Worm (Caenorhabditis elegans): ENCODE data around the gene F46F5.5.

Gene F46F5.5

ce11 chrII:848519-848918, 35.7 kb upstream of the F46F5.5 start, which contains the start of the genes acdh-9 and F28A10.13 (continued):
- TF ChIP-seq nhr-102 (tag; optimal IDR thresholded peaks at IDR 0.05), result no peak
- no peak for TF ChIP-seq lir-3 (tag; optimal IDR thresholded peaks at IDR 0.05)
- TF ChIP-seq ceh-28 (tag; optimal IDR thresholded peaks at IDR 0.05), result no peak
- peak; percentile 89 for TF ChIP-seq hlh-11 (tag; optimal IDR thresholded peaks at IDR 0.05)
- TF ChIP-seq mep-1 (tag; optimal IDR thresholded peaks at IDR 0.05), result peak; percentile 84
- TF ChIP-seq ceh-20 (GFP tag; IDR thresholded peaks at IDR 0.05), result 0 out of 2 replicates have a peak, but pooled peaks have one; percentile 15
- TF ChIP-seq dmd-6 (GFP tag; IDR thresholded peaks at IDR 0.05), result peak; percentile 83
- no peak for TF ChIP-seq unc-39 (tag; optimal IDR thresholded peaks at IDR 0.05)
- peak; percentile 88 for TF ChIP-seq dve-1 (tag; optimal IDR thresholded peaks at IDR 0.05; ENCODE audit: insufficient read depth)
- 0 out of 2 replicates have a peak, but pooled peaks have one; percentile 18 for TF ChIP-seq php-3 (GFP tag; IDR thresholded peaks at IDR 0.05)
- no peak for TF ChIP-seq pha-4 (GFP tag; IDR thresholded peaks at IDR 0.05)
- TF ChIP-seq pha-4 (tag; optimal IDR thresholded peaks at IDR 0.05), result peak; percentile 57
- TF ChIP-seq ces-1 (GFP tag; optimal IDR thresholded peaks at IDR 0.05), result no peak
- TF ChIP-seq nhr-77 (tag; optimal IDR thresholded peaks at IDR 0.05), result peak; percentile 36
- TF ChIP-seq daf-16 (GFP tag; optimal IDR thresholded peaks at IDR 0.05), result no peak
- peak; percentile 73 for TF ChIP-seq daf-16 (tag; optimal IDR thresholded peaks at IDR 0.05)
- TF ChIP-seq ama-1 (optimal IDR thresholded peaks at IDR 0.05), result peak; percentile 46
- TF ChIP-seq nhr-10 (tag; optimal IDR thresholded peaks at IDR 0.05), result peak; percentile 85

- TF ChIP-seq mxl-3 (GFP tag; optimal IDR thresholded peaks at IDR 0.05) (no peak), hlh-11 (tag; optimal IDR thresholded peaks at IDR 0.05) (no peak), dve-1 (tag; optimal IDR thresholded peaks at IDR 0.05; ENCODE audit: insufficient read depth) (no peak), ceh-32 (tag; optimal IDR thresholded peaks at IDR 0.05; ENCODE audit: poor library complexity) (no peak), ZK546.5 (tag; optimal IDR thresholded peaks at IDR 0.05) (no peak), ZK337.2 (GFP tag; IDR thresholded peaks at IDR 0.05) (no peak), hif-1 (tag; optimal IDR thresholded peaks at IDR 0.05) (no peak), ceh-62 (tag; optimal IDR thresholded peaks at IDR 0.05) (no peak), skn-1 (tag; optimal IDR thresholded peaks at IDR 0.05) (no peak), ceh-44 (GFP tag; IDR thresholded peaks at IDR 0.05) (no peak), lsy-2 (tag; optimal IDR thresholded peaks at IDR 0.05) (no peak)
Measured at ce11 chrII:845618-846017, 32.8 kb upstream of the F46F5.5 start, which contains the start of gene F28A10.7. TSS of gene F28A10.7 (minus strand) at chrII:845718.

ce11 chrII:843971-844370, 31.2 kb upstream of the F46F5.5 start, which contains the start of gene F28A10.4:
TSS of gene F28A10.4 (plus strand) at chrII:844271.
- TF ChIP-seq mxl-3 (GFP tag; optimal IDR thresholded peaks at IDR 0.05), result no peak
- TF ChIP-seq mdt-29 (GFP tag; IDR thresholded peaks at IDR 0.05), result no peak
- TF ChIP-seq ceh-20 (GFP tag; IDR thresholded peaks at IDR 0.05), result no peak
- TF ChIP-seq spr-1 (tag; optimal IDR thresholded peaks at IDR 0.05), result no peak
- no peak for TF ChIP-seq ZK337.2 (GFP tag; IDR thresholded peaks at IDR 0.05)

ce11 chrII:840131-840530, 27.3 kb upstream of the F46F5.5 start, which contains the start of gene clc-33:
TSS of gene clc-33 (plus strand) at chrII:840431.
- TF ChIP-seq rbr-2 (tag; optimal IDR thresholded peaks at IDR 0.05), result no peak
- no peak for TF ChIP-seq spr-1 (tag; optimal IDR thresholded peaks at IDR 0.05)
- no peak for TF ChIP-seq F44E2.7 (GFP tag; IDR thresholded peaks at IDR 0.05)
- TF ChIP-seq zip-2 (tag; optimal IDR thresholded peaks at IDR 0.05), result no peak
- no peak for TF ChIP-seq nhr-10 (tag; optimal IDR thresholded peaks at IDR 0.05)
- TF ChIP-seq aly-2 (tag; optimal IDR thresholded peaks at IDR 0.05), result no peak
- no peak for TF ChIP-seq tra-1 (GFP tag; IDR thresholded peaks at IDR 0.05)

ce11 chrII:838414-838813, 25.6 kb upstream of the F46F5.5 start, which contains the start of gene F28A10.8:
TSS of gene F28A10.8 (minus strand) at chrII:838514.
- TF ChIP-seq nhr-102 (tag; optimal IDR thresholded peaks at IDR 0.05) (no peak), nhr-28 (tag; optimal IDR thresholded peaks at IDR 0.05) (no peak), R02D3.7 (tag; optimal IDR thresholded peaks at IDR 0.05) (no peak), unc-39 (tag; optimal IDR thresholded peaks at IDR 0.05) (no peak)
